Worm (Caenorhabditis elegans) whole organism, late embryonic: ENCODE measurements around the gene ZK84.2.

Source experiments
- F13H6.1 ChIP-seq: sonication (generic microtip); optimal IDR thresholded peaks from 2 replicates; lab custom pipeline; 2016; ENCODE audit warnings: missing genetic modification characterization, missing compliant biosample characterization
- ama-1 ChIP-seq: fragments of 150-350 bp; optimal IDR thresholded peaks from 2 replicates; lab custom pipeline; 2014
- ets-4 ChIP-seq: sonication (generic microtip); optimal IDR thresholded peaks from 2 replicates; lab custom pipeline; 2016; ENCODE audit warnings: missing genetic modification characterization, missing compliant biosample characterization
- lin-11 ChIP-seq: fragments of 200-800 bp; sonication (Bioruptor generic); optimal IDR thresholded peaks from 2 replicates; lab custom pipeline; 2018; ENCODE audit warnings: mild to moderate bottlenecking, missing genetic modification characterization, missing compliant biosample characterization
- mec-3 ChIP-seq: sonication (generic microtip); optimal IDR thresholded peaks from 2 replicates; lab custom pipeline; 2016; ENCODE audit warnings: borderline replicate concordance, missing genetic modification characterization, missing compliant biosample characterization
- nhr-11 ChIP-seq: fragments of 150-350 bp; optimal IDR thresholded peaks from 2 replicates; lab custom pipeline; 2014; ENCODE audit warnings: missing biosample characterization, missing genetic modification characterization
- tbx-2 ChIP-seq: sonication (generic microtip); optimal IDR thresholded peaks from 2 replicates; lab custom pipeline; 2016; ENCODE audit warnings: missing genetic modification characterization, missing compliant biosample characterization
- unc-3 ChIP-seq, 2 experiments: fragments of 200-800 bp in 1 of 2; sonication (Bioruptor generic) in 1 of 2; sonication (generic microtip) in 1 of 2; conservative IDR thresholded peaks in 1 of 2; optimal IDR thresholded peaks in 1 of 2; 2 replicates each; pipeline versions ENCODE4 v1.3.6 to Lab custom; 2016 to 2022; ENCODE audit warnings: missing compliant biosample characterization in 2 of 2, missing genetic modification characterization in 2 of 2, missing genetic modification reagents in 1 of 2

DNA sequence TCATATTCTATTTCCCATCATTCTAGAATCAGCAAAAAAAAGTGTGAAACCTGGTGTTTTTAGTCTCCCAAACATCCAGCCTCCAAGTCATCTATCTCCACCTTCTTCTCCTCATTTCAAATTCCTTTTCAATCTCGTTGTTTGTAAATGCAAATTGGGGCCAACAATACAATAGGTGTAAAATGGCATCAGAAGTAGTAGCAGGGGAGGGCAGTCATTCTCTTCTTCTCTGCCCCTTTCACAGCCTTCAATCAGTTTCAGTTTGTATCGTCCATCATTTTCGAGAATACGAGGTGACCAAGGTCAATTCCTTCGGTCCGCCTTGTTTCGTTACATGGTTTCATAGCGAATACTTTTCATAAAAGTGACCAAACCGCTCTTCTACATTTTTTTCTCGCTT, 44.9 kb upstream of the ZK84.2 start, which contains the start of gene B0034.4:
- TF ChIP-seq ama-1 (lab: Kevin White, UChicago) (no peak), tbx-2 (tag; lab: Kevin White, UChicago) (no peak), F13H6.1 (tag; lab: Kevin White, UChicago) (no peak), ets-4 (no peak), lin-11 (no peak), unc-3 (GFP tag; conservative IDR thresholded peaks at IDR 0.05; lab: Robert Waterston, UW) (no peak), unc-3 (tag; optimal IDR thresholded peaks at IDR 0.05; lab: Kevin White, UChicago) (no peak), mec-3 (tag; lab: Kevin White, UChicago) (no peak), nhr-11 (tag; lab: Kevin White, UChicago) (no peak)
